Worm (Caenorhabditis elegans) whole organism, L1 larva: ENCODE data around the gene F25F2.1.

Source experiments
- alr-1 ChIP-seq: fragments of 200-800 bp; sonication (Bioruptor generic); optimal IDR thresholded peaks from 2 replicates; lab custom pipeline; 2018; ENCODE audit warnings: borderline replicate concordance, mild to moderate bottlenecking, missing genetic modification characterization, missing compliant biosample characterization
- ama-1 ChIP-seq: fragments of 150-350 bp; optimal IDR thresholded peaks from 2 replicates; lab custom pipeline; 2014
- fos-1 ChIP-seq: fragments of 150-350 bp; optimal IDR thresholded peaks from 2 replicates; lab custom pipeline; 2014; ENCODE audit warnings: missing biosample characterization, missing genetic modification characterization
- mep-1 ChIP-seq: fragments of 150-350 bp; optimal IDR thresholded peaks from 2 replicates; lab custom pipeline; 2014; ENCODE audit warnings: missing biosample characterization, missing genetic modification characterization
- sptf-1 ChIP-seq: fragments of 150-350 bp; optimal IDR thresholded peaks from 2 replicates; lab custom pipeline; 2014; ENCODE audit warnings: missing biosample characterization, missing genetic modification characterization

- TF ChIP-seq fos-1 (tag; lab: Kevin White, UChicago) (peak; percentile 44), ama-1 (lab: Kevin White, UChicago) (no peak), alr-1 (no peak), sptf-1 (tag; lab: Kevin White, UChicago) (no peak), mep-1 (tag; lab: Kevin White, UChicago) (peak; percentile 49)
Measured at ce11 chrIII:4504358-4504757, 4.3 kb upstream of the F25F2.1 start.
